Worm (Caenorhabditis elegans) whole organism, L3 larva: ENCODE data around the gene Y110A2AL.1.

Experiments
- R02D3.7 ChIP-seq: fragments of 150-350 bp; optimal IDR thresholded peaks from 2 replicates; lab custom pipeline; 2014; ENCODE audit warnings: missing biosample characterization, missing genetic modification characterization
- ama-1 ChIP-seq: fragments of 150-350 bp; optimal IDR thresholded peaks from 2 replicates; lab custom pipeline; 2018
- ceh-28 ChIP-seq: fragments of 150-350 bp; optimal IDR thresholded peaks from 2 replicates; lab custom pipeline; 2014; ENCODE audit warnings: missing biosample characterization, missing genetic modification reagents, missing genetic modification characterization
- lin-39 ChIP-seq: fragments of 150-350 bp; optimal IDR thresholded peaks from 2 replicates; lab custom pipeline; 2018; ENCODE audit warnings: missing biosample characterization, missing genetic modification reagents, missing genetic modification characterization
- nhr-237 ChIP-seq: fragments of 150-350 bp; optimal IDR thresholded peaks from 2 replicates; lab custom pipeline; 2014; ENCODE audit warnings: missing biosample characterization, missing genetic modification characterization
- pqm-1 ChIP-seq: fragments of 150-350 bp; optimal IDR thresholded peaks from 2 replicates; lab custom pipeline; 2017; ENCODE audit warnings: missing biosample characterization, missing genetic modification characterization, inconsistent platforms
- skn-1 ChIP-seq: fragments of 150-350 bp; optimal IDR thresholded peaks from 2 replicates; lab custom pipeline; 2014; ENCODE audit warnings: missing biosample characterization, missing genetic modification characterization
- tbx-2 ChIP-seq: sonication (generic microtip); optimal IDR thresholded peaks from 2 replicates; lab custom pipeline; 2016; ENCODE audit warnings: mild to moderate bottlenecking, missing genetic modification characterization, missing compliant biosample characterization

DNA sequence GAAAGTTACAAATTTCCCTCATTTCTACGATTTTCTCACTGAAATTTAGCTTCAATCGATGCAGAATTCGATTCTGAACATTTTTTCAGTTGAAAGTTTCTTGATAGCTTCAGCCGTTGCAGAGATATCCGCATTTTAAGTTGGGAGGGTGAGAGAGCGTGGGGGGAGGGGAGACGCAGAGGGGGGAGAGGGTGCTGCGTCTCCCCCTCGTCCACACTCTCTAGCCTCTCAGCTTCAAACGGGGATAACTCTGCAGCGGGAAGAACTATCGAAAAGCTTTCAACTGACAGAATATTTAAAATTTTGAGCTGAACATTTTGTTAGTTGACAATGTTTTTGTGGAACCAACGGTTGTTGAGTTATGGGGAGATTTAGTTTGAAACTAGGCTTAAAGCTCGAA lies 47.0 kb downstream of the Y110A2AL.1 start:
- TF ChIP-seq nhr-237 (no peak), R02D3.7 (no peak), lin-39 (tag; lab: Kevin White, UChicago) (no peak), pqm-1 (tag; lab: Kevin White, UChicago) (no peak), ceh-28 (tag; lab: Kevin White, UChicago) (no peak), ama-1 (lab: Kevin White, UChicago) (no peak), skn-1 (tag; lab: Kevin White, UChicago) (no peak), tbx-2 (no peak)
